Worm (Caenorhabditis elegans) whole organism, late embryonic: ENCODE results near the gene rpoa-1.

Experiments
- K02D7.2 ChIP-seq: sonication (generic microtip); optimal IDR thresholded peaks from 2 replicates; lab custom pipeline; 2017; ENCODE audit warnings: mild to moderate bottlenecking, missing genetic modification characterization, missing compliant biosample characterization
- T23F11.4 ChIP-seq: fragments of 200-800 bp; sonication (Bioruptor generic); optimal IDR thresholded peaks from 2 replicates; lab custom pipeline; 2018; ENCODE audit warnings: mild to moderate bottlenecking, missing genetic modification characterization, missing compliant biosample characterization
- ama-1 ChIP-seq: fragments of 150-350 bp; optimal IDR thresholded peaks from 2 replicates; lab custom pipeline; 2014
- ceh-18 ChIP-seq: sonication (generic microtip); optimal IDR thresholded peaks from 2 replicates; lab custom pipeline; 2016; ENCODE audit warnings: missing genetic modification characterization, missing compliant biosample characterization
- ceh-31 ChIP-seq: sonication (generic microtip); optimal IDR thresholded peaks from 2 replicates; lab custom pipeline; 2016; ENCODE audit warnings: missing genetic modification characterization, missing compliant biosample characterization
- ceh-34 ChIP-seq: sonication (generic microtip); optimal IDR thresholded peaks from 2 replicates; lab custom pipeline; 2016; ENCODE audit warnings: mild to moderate bottlenecking, missing genetic modification characterization, missing compliant biosample characterization
- elt-4 ChIP-seq: sonication (generic microtip); optimal IDR thresholded peaks from 2 replicates; lab custom pipeline; 2016; ENCODE audit warnings: missing genetic modification characterization, missing compliant biosample characterization
- fax-1 ChIP-seq: sonication (generic microtip); optimal IDR thresholded peaks from 2 replicates; lab custom pipeline; 2016; ENCODE audit warnings: missing genotype, missing genetic modification characterization, missing compliant biosample characterization
- fkh-6 ChIP-seq: sonication (generic microtip); optimal IDR thresholded peaks from 2 replicates; lab custom pipeline; 2016; ENCODE audit warnings: missing genetic modification characterization, missing compliant biosample characterization
- nhr-11 ChIP-seq: fragments of 150-350 bp; optimal IDR thresholded peaks from 2 replicates; lab custom pipeline; 2014; ENCODE audit warnings: missing biosample characterization, missing genetic modification characterization
- pag-3 ChIP-seq: sonication (generic microtip); optimal IDR thresholded peaks from 2 replicates; lab custom pipeline; 2016; ENCODE audit warnings: missing compliant biosample characterization, missing genetic modification characterization, borderline replicate concordance
- pax-1 ChIP-seq: fragments of 150-350 bp; optimal IDR thresholded peaks from 2 replicates; lab custom pipeline; 2014; ENCODE audit warnings: missing biosample characterization, missing genetic modification characterization
- pha-4 ChIP-seq: fragments of 150-350 bp; optimal IDR thresholded peaks from 2 replicates; lab custom pipeline; 2018; ENCODE audit warnings: missing biosample characterization, missing genetic modification reagents, missing genetic modification characterization
- pros-1 ChIP-seq: fragments of 150-350 bp; optimal IDR thresholded peaks from 2 replicates; lab custom pipeline; 2014; ENCODE audit warnings: missing biosample characterization, missing genetic modification reagents, missing genetic modification characterization
- sdc-2 ChIP-seq: sonication (generic microtip); optimal IDR thresholded peaks from 2 replicates; lab custom pipeline; 2016; ENCODE audit warnings: missing genotype, missing genetic modification characterization, missing compliant biosample characterization
- syd-9 ChIP-seq: sonication (generic microtip); optimal IDR thresholded peaks from 2 replicates; lab custom pipeline; 2016; ENCODE audit warnings: mild to moderate bottlenecking, missing genetic modification characterization, moderate library complexity, missing compliant biosample characterization
- tbx-2 ChIP-seq: sonication (generic microtip); optimal IDR thresholded peaks from 2 replicates; lab custom pipeline; 2016; ENCODE audit warnings: missing genetic modification characterization, missing compliant biosample characterization
- ttx-3 ChIP-seq: sonication (generic microtip); optimal IDR thresholded peaks from 2 replicates; lab custom pipeline; 2016; ENCODE audit warnings: missing genetic modification reagents, missing genetic modification characterization, missing compliant biosample characterization

Gene rpoa-1

DNA sequence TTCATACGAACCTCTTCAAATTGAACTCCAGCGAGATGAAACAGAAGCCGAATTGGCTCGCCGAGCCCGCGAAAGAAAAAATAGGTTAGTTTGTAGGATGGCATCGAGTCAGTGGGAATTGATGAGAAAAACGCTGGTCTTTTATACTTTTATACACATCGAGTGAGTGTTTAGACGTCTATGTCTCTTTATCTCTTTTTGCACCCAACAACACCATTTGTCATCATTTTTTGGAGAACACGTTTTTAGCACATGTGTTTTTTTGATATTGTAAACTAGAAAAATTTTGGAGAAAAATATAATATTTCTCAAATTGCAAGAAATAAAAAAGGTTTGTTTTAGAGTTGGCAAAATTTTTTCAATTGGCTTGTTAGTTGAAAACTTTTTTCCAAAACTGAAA, 70.3 kb downstream of the rpoa-1 start, which contains the start of gene gst-16:
gst-16 (minus strand) TSS at position 111 of the 400 bp plus-strand sequence.
- no peak for TF ChIP-seq T23F11.4 (GFP tag; lab: Kevin White, UChicago)
- TF ChIP-seq sdc-2 (tag; lab: Kevin White, UChicago) = no peak
- no peak for TF ChIP-seq ceh-18 (tag; lab: Kevin White, UChicago)
- TF ChIP-seq ttx-3 (tag; lab: Kevin White, UChicago) = no peak
- no peak for TF ChIP-seq ceh-34 (tag; lab: Kevin White, UChicago)
- no peak for TF ChIP-seq nhr-11 (tag; lab: Kevin White, UChicago)
- TF ChIP-seq tbx-2 = no peak
- no peak for TF ChIP-seq ceh-31 (tag; lab: Kevin White, UChicago)
- TF ChIP-seq fkh-6 (tag; lab: Kevin White, UChicago) = no peak
- no peak for TF ChIP-seq pros-1 (tag; lab: Kevin White, UChicago)
- TF ChIP-seq elt-4 (tag; lab: Kevin White, UChicago) = no peak
- TF ChIP-seq pha-4 (tag; lab: Kevin White, UChicago) = no peak
- TF ChIP-seq syd-9 (tag; lab: Kevin White, UChicago) = no peak
- no peak for TF ChIP-seq K02D7.2 (tag; lab: Kevin White, UChicago)
- no peak for TF ChIP-seq fax-1 (tag; lab: Kevin White, UChicago)
- TF ChIP-seq pag-3 (tag; lab: Kevin White, UChicago) = no peak
- TF ChIP-seq ama-1 (lab: Kevin White, UChicago) = no peak
- no peak for TF ChIP-seq pax-1 (tag; lab: Kevin White, UChicago)
